Worm (Caenorhabditis elegans) whole organism, L4 larva: Measurements from ENCODE around the gene kbp-4.

ENCODE experiments used
- T26A8.4 ChIP-seq: fragments of 200-800 bp; sonication (Bioruptor generic); IDR thresholded peaks from 2 replicates; pipeline ENCODE4 v1.3.6; 2022; ENCODE audit warnings: missing genetic modification characterization, missing compliant biosample characterization
- Y75B8A.6 ChIP-seq: fragments of 200-800 bp; sonication (Bioruptor generic); IDR thresholded peaks from 2 replicates; pipeline ENCODE4 v1.3.6; 2022; ENCODE audit warnings: missing genetic modification reagents, missing genetic modification characterization, missing compliant biosample characterization
- ZK337.2 ChIP-seq: fragments of 200-800 bp; sonication (Bioruptor generic); IDR thresholded peaks from 2 replicates; pipeline ENCODE4 v1.3.6; 2022; ENCODE audit warnings: missing genetic modification reagents, missing genetic modification characterization, missing compliant biosample characterization
- arid-1 ChIP-seq: fragments of 200-800 bp; sonication (Bioruptor generic); conservative IDR thresholded peaks from 2 replicates; pipeline ENCODE4 v1.3.6; 2022; ENCODE audit warnings: missing genetic modification reagents, missing genetic modification characterization, missing compliant biosample characterization
- attf-4 ChIP-seq: sonication (generic microtip); optimal IDR thresholded peaks from 3 replicates; lab custom pipeline; 2017; ENCODE audit warnings: missing biosample characterization, missing genetic modification characterization
- ceh-44 ChIP-seq: fragments of 200-800 bp; sonication (Bioruptor generic); IDR thresholded peaks from 2 replicates; pipeline ENCODE4 v1.3.6; 2022; ENCODE audit warnings: missing genetic modification reagents, missing genetic modification characterization, missing compliant biosample characterization
- ceh-82 ChIP-seq: sonication (generic microtip); optimal IDR thresholded peaks from 2 replicates; lab custom pipeline; 2017; ENCODE audit warnings: missing biosample characterization, missing genetic modification characterization
- daf-12 ChIP-seq: fragments of 150-350 bp; optimal IDR thresholded peaks from 2 replicates; lab custom pipeline; 2014; ENCODE audit warnings: missing biosample characterization, missing genetic modification reagents, missing genetic modification characterization
- daf-16 ChIP-seq, 3 experiments: sonication (generic microtip); optimal IDR thresholded peaks; 2 replicates each; lab custom pipeline; 2016 to 2017; ENCODE audit warnings: missing genetic modification characterization in 3 of 3, missing genetic modification reagents in 3 of 3, mild to moderate bottlenecking in 2 of 3, missing compliant biosample characterization in 2 of 3, missing biosample characterization in 1 of 3, moderate library complexity in 1 of 3
- dmd-6 ChIP-seq: fragments of 200-800 bp; sonication (Bioruptor generic); IDR thresholded peaks from 2 replicates; pipeline ENCODE4 v1.3.6; 2022; ENCODE audit warnings: missing genetic modification reagents, missing genetic modification characterization, missing compliant biosample characterization
- dmd-9 ChIP-seq: fragments of 200-800 bp; sonication (Bioruptor generic); IDR thresholded peaks from 2 replicates; pipeline ENCODE4 v1.3.6; 2022; ENCODE audit warnings: missing genetic modification reagents, missing genetic modification characterization, missing compliant biosample characterization
- dve-1 ChIP-seq: sonication (generic microtip); optimal IDR thresholded peaks from 2 replicates; lab custom pipeline; 2017; ENCODE audit warnings: antibody characterized with exemption, mild to moderate bottlenecking, missing genetic modification characterization, missing compliant biosample characterization; ENCODE audit not compliant: insufficient read depth
- egl-27 ChIP-seq: sonication (generic microtip); optimal IDR thresholded peaks from 3 replicates; lab custom pipeline; 2017; ENCODE audit warnings: missing biosample characterization, missing genetic modification reagents, missing genetic modification characterization
- egl-43 ChIP-seq: fragments of 200-800 bp; sonication (Bioruptor generic); IDR thresholded peaks from 2 replicates; pipeline ENCODE4 v1.3.6; 2022; ENCODE audit warnings: missing genetic modification reagents, missing genetic modification characterization, missing compliant biosample characterization
- fkh-10 ChIP-seq: fragments of 150-350 bp; optimal IDR thresholded peaks from 2 replicates; lab custom pipeline; 2014; ENCODE audit warnings: missing biosample characterization, missing genetic modification reagents, missing genetic modification characterization
- fos-1 ChIP-seq: fragments of 150-350 bp; optimal IDR thresholded peaks from 2 replicates; lab custom pipeline; 2014; ENCODE audit warnings: missing biosample characterization, missing genetic modification characterization
- hif-1 ChIP-seq, 2 experiments: sonication (generic microtip); optimal IDR thresholded peaks; 2 replicates each; lab custom pipeline; 2016 to 2017; ENCODE audit warnings: missing compliant biosample characterization in 2 of 2, missing genetic modification characterization in 2 of 2, missing genetic modification reagents in 2 of 2, missing genotype in 2 of 2, mild to moderate bottlenecking in 1 of 2
- hlh-11 ChIP-seq: fragments of 200-800 bp; sonication (Bioruptor generic); optimal IDR thresholded peaks from 2 replicates; lab custom pipeline; 2018; ENCODE audit warnings: mild to moderate bottlenecking, missing genetic modification characterization, missing compliant biosample characterization
- hlh-30 ChIP-seq: sonication (generic microtip); optimal IDR thresholded peaks from 2 replicates; lab custom pipeline; 2017; ENCODE audit warnings: antibody characterized with exemption, mild to moderate bottlenecking, missing genetic modification characterization, missing compliant biosample characterization; ENCODE audit not compliant: insufficient read depth
- lin-15B ChIP-seq: fragments of 150-350 bp; sonication (generic microtip); optimal IDR thresholded peaks from 3 replicates; lab custom pipeline; 2014; ENCODE audit warnings: missing biosample characterization, missing genetic modification characterization
- lin-29 ChIP-seq: fragments of 200-800 bp; sonication (Bioruptor generic); IDR thresholded peaks from 2 replicates; pipeline ENCODE4 v1.3.6; 2022; ENCODE audit warnings: missing genetic modification reagents, missing genetic modification characterization, missing compliant biosample characterization
- lin-38 ChIP-seq: fragments of 200-800 bp; sonication (Bioruptor generic); IDR thresholded peaks from 2 replicates; pipeline ENCODE4 v1.3.6; 2022; ENCODE audit warnings: missing genetic modification reagents, missing genetic modification characterization, missing compliant biosample characterization
- lin-39 ChIP-seq: fragments of 150-350 bp; optimal IDR thresholded peaks from 2 replicates; lab custom pipeline; 2014; ENCODE audit warnings: missing biosample characterization, missing genetic modification reagents, missing genetic modification characterization
- lir-3 ChIP-seq: sonication (generic microtip); optimal IDR thresholded peaks from 2 replicates; lab custom pipeline; 2016; ENCODE audit warnings: mild to moderate bottlenecking, missing genetic modification characterization, missing compliant biosample characterization
- mes-2 ChIP-seq: sonication (generic microtip); optimal IDR thresholded peaks from 2 replicates; lab custom pipeline; 2016; ENCODE audit warnings: missing genotype, mild to moderate bottlenecking, missing genetic modification characterization, missing compliant biosample characterization; ENCODE audit not compliant: poor library complexity, severe bottlenecking
- mxl-2 ChIP-seq: fragments of 200-800 bp; sonication (Bioruptor generic); conservative IDR thresholded peaks from 2 replicates; pipeline ENCODE4 v1.3.6; 2022; ENCODE audit warnings: missing genetic modification reagents, missing genetic modification characterization, missing compliant biosample characterization
- mxl-3 ChIP-seq: fragments of 200-800 bp; sonication (Bioruptor generic); optimal IDR thresholded peaks from 2 replicates; lab custom pipeline; 2018; ENCODE audit warnings: mild to moderate bottlenecking, missing genetic modification characterization, missing compliant biosample characterization
- nhr-10 ChIP-seq: fragments of 150-350 bp; optimal IDR thresholded peaks from 2 replicates; lab custom pipeline; 2014; ENCODE audit warnings: missing biosample characterization, missing genetic modification characterization
- nhr-102 ChIP-seq: sonication (generic microtip); optimal IDR thresholded peaks from 2 replicates; lab custom pipeline; 2016; ENCODE audit warnings: mild to moderate bottlenecking, missing genetic modification characterization, moderate library complexity, missing compliant biosample characterization
- nhr-11 ChIP-seq: fragments of 150-350 bp; optimal IDR thresholded peaks from 2 replicates; lab custom pipeline; 2014; ENCODE audit warnings: missing biosample characterization, missing genetic modification characterization
- nhr-111 ChIP-seq: fragments of 200-800 bp; sonication (Bioruptor generic); optimal IDR thresholded peaks from 2 replicates; lab custom pipeline; 2018; ENCODE audit warnings: mild to moderate bottlenecking, missing genetic modification characterization, missing compliant biosample characterization
- nhr-25 ChIP-seq: sonication (generic microtip); optimal IDR thresholded peaks from 2 replicates; lab custom pipeline; 2017; ENCODE audit warnings: missing genetic modification characterization, mild to moderate bottlenecking, missing compliant biosample characterization, antibody characterized with exemption, moderate library complexity, borderline replicate concordance; ENCODE audit not compliant: insufficient read depth
- nhr-42 ChIP-seq: fragments of 200-800 bp; sonication (Bioruptor generic); IDR thresholded peaks from 2 replicates; pipeline ENCODE4 v1.3.6; 2022; ENCODE audit warnings: missing genetic modification characterization, missing compliant biosample characterization
- nhr-76 ChIP-seq: fragments of 150-350 bp; optimal IDR thresholded peaks from 2 replicates; lab custom pipeline; 2014; ENCODE audit warnings: missing biosample characterization, missing genetic modification characterization
- nhr-77 ChIP-seq: fragments of 150-350 bp; optimal IDR thresholded peaks from 2 replicates; lab custom pipeline; 2014; ENCODE audit warnings: missing biosample characterization, missing genetic modification characterization
- pha-4 ChIP-seq, 2 experiments: fragments of 150-350 bp in 1 of 2; fragments of 200-800 bp in 1 of 2; sonication (Bioruptor generic) in 1 of 2; IDR thresholded peaks in 1 of 2; optimal IDR thresholded peaks in 1 of 2; 2 replicates each; pipeline versions ENCODE4 v1.3.6 to Lab custom; 2014 to 2022; ENCODE audit warnings: missing genetic modification characterization in 2 of 2, missing genetic modification reagents in 2 of 2, missing biosample characterization in 1 of 2, missing compliant biosample characterization in 1 of 2
- php-3 ChIP-seq: fragments of 200-800 bp; sonication (Bioruptor generic); IDR thresholded peaks from 2 replicates; pipeline ENCODE4 v1.3.6; 2022; ENCODE audit warnings: missing genetic modification reagents, missing genetic modification characterization, missing compliant biosample characterization
- rbr-2 ChIP-seq: sonication (generic microtip); optimal IDR thresholded peaks from 2 replicates; lab custom pipeline; 2016; ENCODE audit warnings: missing genotype, missing genetic modification characterization, missing compliant biosample characterization
- saeg-2 ChIP-seq: fragments of 200-800 bp; sonication (Bioruptor generic); IDR thresholded peaks from 2 replicates; pipeline ENCODE4 v1.3.6; 2022; ENCODE audit warnings: missing genetic modification reagents, missing genetic modification characterization, missing compliant biosample characterization
- sdz-12 ChIP-seq: fragments of 200-800 bp; sonication (Bioruptor generic); optimal IDR thresholded peaks from 2 replicates; lab custom pipeline; 2018; ENCODE audit warnings: mild to moderate bottlenecking, missing genetic modification characterization, missing compliant biosample characterization
- set-16 ChIP-seq: fragments of 200-800 bp; sonication (Bioruptor generic); IDR thresholded peaks from 2 replicates; pipeline ENCODE4 v1.3.6; 2022; ENCODE audit warnings: missing genetic modification reagents, missing genetic modification characterization, missing compliant biosample characterization
- snpc-4 ChIP-seq: fragments of 150-350 bp; optimal IDR thresholded peaks from 2 replicates; lab custom pipeline; 2014; ENCODE audit warnings: missing biosample characterization, missing genetic modification characterization
- spr-3 ChIP-seq: fragments of 200-800 bp; sonication (Bioruptor generic); optimal IDR thresholded peaks from 2 replicates; lab custom pipeline; 2018; ENCODE audit warnings: mild to moderate bottlenecking, missing genetic modification characterization, missing compliant biosample characterization
- tra-1 ChIP-seq: fragments of 200-800 bp; sonication (Bioruptor generic); IDR thresholded peaks from 2 replicates; pipeline ENCODE4 v1.3.6; 2022; ENCODE audit warnings: missing genetic modification reagents, missing genetic modification characterization, missing compliant biosample characterization
- unc-39 ChIP-seq: sonication (generic microtip); optimal IDR thresholded peaks from 2 replicates; lab custom pipeline; 2017; ENCODE audit warnings: missing biosample characterization, missing genetic modification characterization
- vab-7 ChIP-seq: fragments of 200-800 bp; sonication (Bioruptor generic); IDR thresholded peaks from 2 replicates; pipeline ENCODE4 v1.3.6; 2022; ENCODE audit warnings: missing genetic modification reagents, missing genetic modification characterization, missing compliant biosample characterization
- zag-1 ChIP-seq: fragments of 150-350 bp; optimal IDR thresholded peaks from 2 replicates; lab custom pipeline; 2014; ENCODE audit warnings: missing biosample characterization, missing genetic modification characterization
- zfp-3 ChIP-seq: fragments of 200-800 bp; sonication (Bioruptor generic); conservative IDR thresholded peaks from 2 replicates; pipeline ENCODE4 v1.3.6; 2022; ENCODE audit warnings: missing genetic modification reagents, missing genetic modification characterization, missing compliant biosample characterization
- ztf-7 ChIP-seq: fragments of 150-350 bp; optimal IDR thresholded peaks from 2 replicates; lab custom pipeline; 2014; ENCODE audit warnings: missing biosample characterization, missing genetic modification characterization

The kbp-4 gene

DNA sequence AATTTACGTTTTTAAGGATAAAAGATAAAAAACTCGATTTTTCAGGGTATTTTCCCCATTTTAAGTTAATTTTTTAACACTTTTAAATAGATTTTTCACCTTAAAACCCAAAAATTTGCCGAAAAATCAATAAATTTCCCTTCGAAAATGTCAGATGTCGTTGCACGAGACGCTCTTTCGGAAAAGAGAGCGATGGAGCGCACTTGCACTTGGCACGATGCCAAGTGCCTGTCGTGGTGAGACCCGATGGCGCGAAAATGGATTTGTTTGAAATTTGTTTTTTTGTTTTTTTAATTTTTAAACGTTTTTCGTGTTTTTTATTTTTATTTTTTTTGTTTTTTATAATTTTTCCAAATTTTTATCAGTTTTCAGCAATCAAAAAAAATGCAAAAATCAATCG lies at the start of gene kbp-4, which contains the start of gene rab-18:
Gene kbp-4 (plus strand): TSS at position 366 of the 400 bp plus-strand sequence.
Gene rab-18 (minus strand): TSS at position 240 of the 400 bp plus-strand sequence.
- TF ChIP-seq lin-15B (tag; lab: Kevin White, UChicago) (peak; percentile 85), nhr-25 (tag; lab: Kevin White, UChicago) (peak; percentile 67), fkh-10 (GFP tag; lab: Kevin White, UChicago) (peak; percentile 53), daf-16 (GFP tag; optimal IDR thresholded peaks at IDR 0.05; lab: Kevin White, UChicago) (peak; percentile 25 to 76), daf-16 (tag; optimal IDR thresholded peaks at IDR 0.05; lab: Kevin White, UChicago) (peak; percentile 77), attf-4 (tag; lab: Kevin White, UChicago) (no peak), saeg-2 (GFP tag; lab: Robert Waterston, UW) (no peak), vab-7 (GFP tag; lab: Robert Waterston, UW) (peak; percentile 19; the same call in 1 of the 2 replicates), lir-3 (tag; lab: Kevin White, UChicago) (no peak), hif-1 (tag; optimal IDR thresholded peaks at IDR 0.05; lab: Kevin White, UChicago) (peak in 1 of 2 experiments; percentile 71), nhr-10 (peak; percentile 6), Y75B8A.6 (GFP tag; lab: Robert Waterston, UW) (no peak), dmd-6 (GFP tag; lab: Robert Waterston, UW) (peak; percentile 80), nhr-102 (tag; lab: Kevin White, UChicago) (peak; percentile 82), rbr-2 (tag; lab: Kevin White, UChicago) (peak; percentile 93), T26A8.4 (GFP tag; lab: Robert Waterston, UW) (peak; percentile 76), nhr-77 (tag; lab: Kevin White, UChicago) (peak; percentile 97), mxl-3 (peak; percentile 58), nhr-111 (GFP tag; lab: Kevin White, UChicago) (no peak), snpc-4 (tag; lab: Kevin White, UChicago) (no peak), hlh-11 (peak; percentile 91), arid-1 (GFP tag; lab: Robert Waterston, UW) (peak; percentile 75), egl-43 (GFP tag; lab: Robert Waterston, UW) (0 out of 2 replicates have a peak, but pooled peaks have one; percentile 27), nhr-11 (tag; lab: Kevin White, UChicago) (peak; percentile 92), lin-38 (GFP tag; lab: Robert Waterston, UW) (peak; percentile 99), lin-29 (no peak), dve-1 (peak; percentile 98), ceh-44 (no peak), ZK337.2 (GFP tag; lab: Robert Waterston, UW) (no peak), fos-1 (tag; lab: Kevin White, UChicago) (no peak), spr-3 (GFP tag; lab: Kevin White, UChicago) (no peak), tra-1 (GFP tag; lab: Robert Waterston, UW) (no peak; the same call in 1 of the 2 replicates), egl-27 (no peak), pha-4 (GFP tag; IDR thresholded peaks at IDR 0.05; lab: Robert Waterston, UW) (peak; percentile 79), pha-4 (tag; optimal IDR thresholded peaks at IDR 0.05; lab: Kevin White, UChicago) (peak; percentile 34), ztf-7 (tag; lab: Kevin White, UChicago) (peak; percentile 64), mes-2 (tag; lab: Kevin White, UChicago) (peak; percentile 94), mxl-2 (no peak), nhr-42 (GFP tag; lab: Robert Waterston, UW) (0 out of 2 replicates have a peak, but pooled peaks have one; percentile 54), sdz-12 (no peak), lin-39 (tag; lab: Kevin White, UChicago) (no peak), unc-39 (tag; lab: Kevin White, UChicago) (no peak), dmd-9 (GFP tag; lab: Robert Waterston, UW) (0 out of 2 replicates have a peak, but pooled peaks have one; percentile 39), nhr-76 (tag; lab: Kevin White, UChicago) (peak; percentile 21), set-16 (no peak), php-3 (GFP tag; lab: Robert Waterston, UW) (no peak), zfp-3 (GFP tag; lab: Robert Waterston, UW) (no peak; the same call in 1 of the 2 replicates), zag-1 (tag; lab: Kevin White, UChicago) (no peak), daf-12 (tag; lab: Kevin White, UChicago) (no peak), hlh-30 (tag; lab: Kevin White, UChicago) (peak; percentile 100), ceh-82 (tag; lab: Kevin White, UChicago) (no peak)
